Fruit fly (Drosophila melanogaster) whole organism, embryonic: ENCODE measurements around the gene CG10802.

Experiments
- Atf6 ChIP-seq: fragments of 200-800 bp; sonication (Bioruptor generic); IDR thresholded peaks from 2 replicates; pipeline ENCODE4 v1.3.6; 2022; ENCODE audit warnings: missing biosample characterization, missing genetic modification characterization
- CG1024 ChIP-seq: fragments of 200-800 bp; sonication (Bioruptor generic); IDR thresholded peaks from 2 replicates; pipeline ENCODE4 v1.3.6; 2022; ENCODE audit warnings: missing biosample characterization, missing genetic modification characterization
- CG10431 ChIP-seq: fragments of 200-800 bp; sonication (Bioruptor generic); optimal IDR thresholded peaks from 3 replicates; lab custom pipeline; 2018; ENCODE audit warnings: missing biosample characterization, mild to moderate bottlenecking, missing genetic modification characterization
- CG10654 ChIP-seq: fragments of 200-800 bp; sonication (Bioruptor generic); optimal IDR thresholded peaks from 2 replicates; lab custom pipeline; 2016; ENCODE audit warnings: missing biosample characterization, missing genetic modification characterization
- CG11398 ChIP-seq: fragments of 200-800 bp; sonication (Bioruptor generic); optimal IDR thresholded peaks from 2 replicates; lab custom pipeline; 2016; ENCODE audit warnings: missing biosample characterization, missing genetic modification characterization
- CG11695 ChIP-seq: fragments of 200-800 bp; sonication (Bioruptor generic); IDR thresholded peaks from 3 replicates; pipeline ENCODE4 v1.3.6; 2022; ENCODE audit warnings: missing biosample characterization, missing genetic modification characterization
- CG12155 ChIP-seq: fragments of 200-800 bp; sonication (Bioruptor generic); optimal IDR thresholded peaks from 3 replicates; lab custom pipeline; 2016; ENCODE audit warnings: missing biosample characterization, missing genetic modification characterization
- CG12659 ChIP-seq: fragments of 200-800 bp; sonication (Bioruptor generic); optimal IDR thresholded peaks from 3 replicates; lab custom pipeline; 2017; ENCODE audit warnings: mild to moderate bottlenecking, missing biosample characterization, missing genetic modification reagents, missing genetic modification characterization
- CG14965 ChIP-seq: fragments of 200-800 bp; sonication (Bioruptor generic); optimal IDR thresholded peaks from 2 replicates; lab custom pipeline; 2016; ENCODE audit warnings: missing biosample characterization, missing genetic modification characterization, borderline replicate concordance
- CG15601 ChIP-seq: fragments of 200-800 bp; sonication (Bioruptor generic); optimal IDR thresholded peaks from 3 replicates; lab custom pipeline; 2019; ENCODE audit warnings: missing biosample characterization, mild to moderate bottlenecking, missing genetic modification characterization, moderate library complexity
- CG16863 ChIP-seq: fragments of 200-800 bp; sonication (Bioruptor generic); optimal IDR thresholded peaks from 3 replicates; lab custom pipeline; 2016; ENCODE audit warnings: missing biosample characterization, missing genetic modification characterization
- CG17802 ChIP-seq: fragments of 200-800 bp; sonication (Bioruptor generic); optimal IDR thresholded peaks from 2 replicates; lab custom pipeline; 2018; ENCODE audit warnings: missing biosample characterization, mild to moderate bottlenecking, missing genetic modification characterization, moderate library complexity
- CG2129 ChIP-seq: fragments of 200-800 bp; sonication (Bioruptor generic); IDR thresholded peaks from 2 replicates; pipeline ENCODE4 v1.3.6; 2022; ENCODE audit warnings: missing biosample characterization, missing genetic modification characterization; ENCODE audit not compliant: partially characterized antibody
- CG2199 ChIP-seq: fragments of 200-800 bp; sonication (Bioruptor generic); IDR thresholded peaks from 3 replicates; pipeline ENCODE4 v1.3.6; 2022; ENCODE audit warnings: missing biosample characterization, missing genetic modification characterization
- CG32532 ChIP-seq: fragments of 200-800 bp; sonication (Bioruptor generic); IDR thresholded peaks from 2 replicates; pipeline ENCODE4 v1.3.6; 2022; ENCODE audit warnings: missing biosample characterization, missing genetic modification characterization
- CG3847 ChIP-seq: fragments of 200-800 bp; sonication (Bioruptor generic); IDR thresholded peaks from 2 replicates; pipeline ENCODE4 v1.3.6; 2022; ENCODE audit warnings: missing biosample characterization, missing genetic modification characterization
- CG4360 ChIP-seq: fragments of 200-800 bp; sonication (Bioruptor generic); IDR thresholded peaks from 2 replicates; pipeline ENCODE4 v1.3.6; 2022; ENCODE audit warnings: missing biosample characterization, missing genetic modification characterization
- CG43689 ChIP-seq: fragments of 200-800 bp; sonication (Bioruptor generic); IDR thresholded peaks from 2 replicates; pipeline ENCODE4 v1.3.6; 2022; ENCODE audit warnings: missing biosample characterization, missing genetic modification characterization
- CG4617 ChIP-seq: fragments of 200-800 bp; sonication (Bioruptor generic); optimal IDR thresholded peaks from 3 replicates; lab custom pipeline; 2016; ENCODE audit warnings: missing biosample characterization, missing genetic modification characterization, borderline replicate concordance
- CG6654 ChIP-seq: fragments of 200-800 bp; sonication (Bioruptor generic); optimal IDR thresholded peaks from 2 replicates; lab custom pipeline; 2017; ENCODE audit warnings: missing biosample characterization, mild to moderate bottlenecking, missing genetic modification characterization
- CG8924 ChIP-seq: fragments of 200-800 bp; optimal IDR thresholded peaks from 3 replicates; lab custom pipeline; 2019; ENCODE audit warnings: missing biosample characterization, mild to moderate bottlenecking, missing genetic modification characterization, moderate library complexity
- CG9876 ChIP-seq: fragments of 200-800 bp; sonication (Bioruptor generic); optimal IDR thresholded peaks from 2 replicates; lab custom pipeline; 2016; ENCODE audit warnings: missing biosample characterization, missing genetic modification characterization
- D19A ChIP-seq: fragments of 200-800 bp; optimal IDR thresholded peaks from 3 replicates; lab custom pipeline; 2019; ENCODE audit warnings: missing biosample characterization, mild to moderate bottlenecking, missing genetic modification characterization, moderate library complexity
- Eip74EF ChIP-seq, 2 experiments: fragments of 200-800 bp in 1 of 2; fragments of >200 bp in 1 of 2; sonication (Bioruptor generic) in 1 of 2; optimal IDR thresholded peaks; 2 replicates each; lab custom pipeline; 2017 to 2019; ENCODE audit warnings: missing biosample characterization in 2 of 2, missing genetic modification characterization in 2 of 2, mild to moderate bottlenecking in 1 of 2, moderate library complexity in 1 of 2
- Elba2 ChIP-seq: fragments of 200-800 bp; sonication (Bioruptor generic); optimal IDR thresholded peaks from 3 replicates; lab custom pipeline; 2016; ENCODE audit warnings: missing biosample characterization, missing genetic modification characterization
- Hey ChIP-seq: fragments of 200-800 bp; sonication (Bioruptor generic); optimal IDR thresholded peaks from 3 replicates; lab custom pipeline; 2018; ENCODE audit warnings: missing biosample characterization, mild to moderate bottlenecking, missing genetic modification characterization
- Hmr ChIP-seq: fragments of 200-800 bp; sonication (Bioruptor generic); optimal IDR thresholded peaks from 3 replicates; lab custom pipeline; 2017; ENCODE audit warnings: mild to moderate bottlenecking, missing biosample characterization, missing genetic modification reagents, missing genetic modification characterization
- Med ChIP-seq: fragments of 200-800 bp; sonication (Bioruptor generic); peaks from one replicate; lab custom pipeline; 2016; ENCODE audit warnings: missing biosample characterization, missing genetic modification characterization, mild to moderate bottlenecking, inconsistent platforms, moderate library complexity
- Scr ChIP-seq: fragments of 200-800 bp; sonication (Bioruptor generic); IDR thresholded peaks from 2 replicates; pipeline ENCODE4 v1.3.6; 2022; ENCODE audit warnings: missing biosample characterization, missing genetic modification characterization; ENCODE audit not compliant: partially characterized antibody
- Usf ChIP-seq: fragments of 200-800 bp; sonication (Bioruptor generic); optimal IDR thresholded peaks from 2 replicates; lab custom pipeline; 2017; ENCODE audit warnings: missing genotype, missing biosample characterization, missing genetic modification characterization
- cad ChIP-seq: fragments of >200 bp; optimal IDR thresholded peaks from 2 replicates; lab custom pipeline; 2017; ENCODE audit warnings: missing biosample characterization, missing genetic modification characterization
- crol ChIP-seq: fragments of 200-800 bp; sonication (Bioruptor generic); IDR thresholded peaks from 2 replicates; pipeline ENCODE4 v1.3.6; 2022; ENCODE audit warnings: missing biosample characterization, missing genetic modification characterization
- crp ChIP-seq, 2 experiments: fragments of 200-800 bp; sonication (Bioruptor generic); optimal IDR thresholded peaks; 2 replicates in 1 of 2; 3 replicates in 1 of 2; lab custom pipeline; 2017; ENCODE audit warnings: missing biosample characterization in 2 of 2, missing genetic modification characterization in 2 of 2, mild to moderate bottlenecking in 1 of 2, moderate library complexity in 1 of 2
- dan ChIP-seq: fragments of 200-800 bp; sonication (Bioruptor generic); IDR thresholded peaks from 2 replicates; pipeline ENCODE4 v1.3.6; 2022; ENCODE audit warnings: missing biosample characterization, missing genetic modification characterization
- danr ChIP-seq: fragments of 200-800 bp; sonication (Bioruptor generic); IDR thresholded peaks from 2 replicates; pipeline ENCODE4 v1.3.6; 2022; ENCODE audit warnings: missing biosample characterization, missing genetic modification characterization
- fd96Cb ChIP-seq: fragments of 200-800 bp; sonication (Bioruptor generic); optimal IDR thresholded peaks from 2 replicates; lab custom pipeline; 2018; ENCODE audit warnings: missing biosample characterization, mild to moderate bottlenecking, missing genetic modification characterization, moderate library complexity
- fru ChIP-seq: fragments of >200 bp; optimal IDR thresholded peaks from 2 replicates; lab custom pipeline; 2017
- gfzf ChIP-seq: fragments of 200-800 bp; sonication (Bioruptor generic); optimal IDR thresholded peaks from 2 replicates; lab custom pipeline; 2016; ENCODE audit warnings: missing biosample characterization, mild to moderate bottlenecking, missing genetic modification characterization, moderate library complexity
- maf-S ChIP-seq: fragments of 200-800 bp; sonication (Bioruptor generic); optimal IDR thresholded peaks from 2 replicates; lab custom pipeline; 2016; ENCODE audit warnings: missing biosample characterization, missing genetic modification characterization
- p53 ChIP-seq: fragments of 200-800 bp; sonication (Bioruptor generic); optimal IDR thresholded peaks from 2 replicates; lab custom pipeline; 2016; ENCODE audit warnings: missing biosample characterization, missing genetic modification characterization
- pb ChIP-seq: fragments of 200-800 bp; sonication (Bioruptor generic); optimal IDR thresholded peaks from 3 replicates; lab custom pipeline; 2016; ENCODE audit warnings: missing biosample characterization, missing genetic modification characterization
- pfk ChIP-seq: fragments of 200-800 bp; sonication (Bioruptor generic); optimal IDR thresholded peaks from 2 replicates; lab custom pipeline; 2018; ENCODE audit warnings: missing biosample characterization, mild to moderate bottlenecking, missing genetic modification characterization, moderate library complexity
- salm ChIP-seq: fragments of 200-800 bp; sonication (Bioruptor generic); optimal IDR thresholded peaks from 2 replicates; lab custom pipeline; 2018; ENCODE audit warnings: missing biosample characterization, mild to moderate bottlenecking, missing genetic modification characterization
- sc ChIP-seq, 3 experiments: fragments of >200 bp in 2 of 3; fragments of 200-800 bp in 1 of 3; sonication (Bioruptor generic) in 1 of 3; optimal IDR thresholded peaks; 2 replicates in 2 of 3; 3 replicates in 1 of 3; lab custom pipeline; 2017; ENCODE audit warnings: mild to moderate bottlenecking in 1 of 3, missing biosample characterization in 1 of 3, missing genetic modification characterization in 1 of 3, missing genetic modification reagents in 1 of 3
- sug ChIP-seq: fragments of 200-800 bp; optimal IDR thresholded peaks from 2 replicates; lab custom pipeline; 2019; ENCODE audit warnings: missing biosample characterization, mild to moderate bottlenecking, missing genetic modification characterization, moderate library complexity
- tio ChIP-seq: fragments of 200-800 bp; sonication (Bioruptor generic); optimal IDR thresholded peaks from 2 replicates; lab custom pipeline; 2017; ENCODE audit warnings: missing biosample characterization, missing genetic modification characterization, inconsistent platforms
- usp ChIP-seq: fragments of >200 bp; optimal IDR thresholded peaks from 2 replicates; lab custom pipeline; 2017; ENCODE audit warnings: missing biosample characterization, missing genetic modification characterization
- zfh1 ChIP-seq: fragments of 200-800 bp; sonication (Bioruptor generic); IDR thresholded peaks from 3 replicates; pipeline ENCODE4 v1.3.6; 2022; ENCODE audit warnings: missing biosample characterization, missing genetic modification characterization

Gene CG10802

DNA sequence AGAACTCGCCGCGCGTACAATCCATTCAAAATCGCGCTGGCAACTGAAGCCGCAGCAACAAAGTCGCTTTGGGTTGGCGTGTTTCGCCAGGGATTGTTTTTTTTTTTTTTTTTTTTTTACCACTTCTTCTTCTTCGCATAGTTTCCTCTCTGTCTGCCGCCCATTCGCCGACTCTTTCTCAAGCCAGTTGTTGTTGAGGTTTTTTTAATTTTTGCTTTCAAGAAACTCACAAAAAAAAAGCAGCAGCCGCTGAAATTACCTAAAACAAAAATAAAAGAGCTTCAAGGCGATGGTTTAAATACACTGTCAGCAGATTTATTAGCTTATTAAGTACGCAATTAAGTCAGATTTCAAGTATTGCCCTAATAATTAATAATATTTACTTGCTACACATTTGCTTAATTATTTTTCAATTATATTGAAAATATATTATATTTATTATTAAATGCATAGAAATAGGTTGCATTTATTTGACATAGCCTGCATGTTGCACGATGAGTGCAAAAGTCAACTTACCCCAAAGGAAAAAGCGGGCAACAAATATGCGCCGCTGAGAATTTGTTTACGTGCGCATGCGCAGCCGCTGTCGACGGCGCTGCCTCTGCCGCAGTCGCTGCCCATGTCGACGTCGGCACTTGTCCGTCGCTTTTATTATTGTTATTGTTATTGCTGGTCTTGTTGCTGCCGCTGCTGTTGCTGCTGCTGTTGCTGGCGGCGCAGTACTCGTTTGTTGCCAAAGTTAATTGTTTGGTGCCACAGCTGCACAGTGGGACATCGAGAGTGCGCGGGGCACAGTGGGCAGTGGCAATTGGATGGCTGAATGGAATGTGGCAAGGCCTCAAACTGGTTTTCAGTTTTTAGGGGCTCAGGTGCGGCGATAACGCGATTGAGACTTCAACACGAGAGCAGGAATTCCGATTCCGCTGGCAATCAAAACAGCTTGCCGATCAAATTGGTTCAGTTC, 8.0 kb upstream of the CG10802 start, which contains the start of gene CG12206 (continued):
- TF ChIP-seq Scr (GFP tag; lab: Robert Waterston, UW) (no peak), CG12659 (GFP tag; lab: Kevin White, UChicago) (peak; percentile 41), CG14965 (GFP tag; lab: Kevin White, UChicago) (no peak), sc (optimal IDR thresholded peaks at IDR 0.05; lab: Kevin White, UChicago) (no peak), sc (GFP tag; optimal IDR thresholded peaks at IDR 0.05; lab: Kevin White, UChicago) (peak; percentile 46), CG32532 (GFP tag; lab: Robert Waterston, UW) (peak; percentile 74; the same call in 1 of the 2 replicates), CG8924 (tag; lab: Kevin White, UChicago) (peak; percentile 61), CG15601 (tag; lab: Kevin White, UChicago) (peak; percentile 23), fd96Cb (tag; lab: Kevin White, UChicago) (peak; percentile 56), CG4617 (no peak), CG2199 (GFP tag; lab: Robert Waterston, UW) (no peak), CG10654 (no peak), crol (GFP tag; lab: Robert Waterston, UW) (no peak), Atf6 (GFP tag; lab: Robert Waterston, UW) (peak; percentile 64), CG4360 (GFP tag; lab: Robert Waterston, UW) (peak; percentile 34; the same call in 1 of the 2 replicates), CG10431 (GFP tag; lab: Kevin White, UChicago) (no peak), pb (GFP tag; lab: Kevin White, UChicago) (no peak), CG17802 (tag; lab: Kevin White, UChicago) (no peak), tio (peak; percentile 20), pfk (GFP tag; lab: Kevin White, UChicago) (no peak), CG1024 (GFP tag; lab: Robert Waterston, UW) (no peak), CG11398 (GFP tag; lab: Kevin White, UChicago) (no peak), Med (GFP tag; lab: Kevin White, UChicago) (peak; percentile 70), danr (GFP tag; lab: Robert Waterston, UW) (no peak)

dm6 chrX:3476009-3476408, 6.8 kb upstream of the CG10802 start:
- no peak for TF ChIP-seq usp
- no peak for TF ChIP-seq fru (lab: Kevin White, UChicago)
- TF ChIP-seq D19A = peak; percentile 11
- no peak for TF ChIP-seq dan (GFP tag; lab: Robert Waterston, UW)
- TF ChIP-seq Hmr (GFP tag; lab: Kevin White, UChicago) = no peak
- TF ChIP-seq crp (GFP tag; optimal IDR thresholded peaks at IDR 0.05; lab: Kevin White, UChicago) = no peak
- TF ChIP-seq CG12155 = no peak
- no peak for TF ChIP-seq Elba2 (GFP tag; lab: Kevin White, UChicago)
- TF ChIP-seq maf-S (GFP tag; lab: Kevin White, UChicago) = peak; percentile 2
- peak; percentile 66 for TF ChIP-seq zfh1 (GFP tag; lab: Robert Waterston, UW)
- no peak for TF ChIP-seq CG6654
- no peak for TF ChIP-seq Usf (GFP tag; lab: Kevin White, UChicago)
- TF ChIP-seq CG9876 = no peak
- TF ChIP-seq CG3847 (GFP tag; lab: Robert Waterston, UW) = no peak
- TF ChIP-seq Eip74EF (GFP tag; optimal IDR thresholded peaks at IDR 0.05; lab: Kevin White, UChicago) = peak in 1 of 2 experiments; percentile 19
- no peak for TF ChIP-seq p53 (GFP tag; lab: Kevin White, UChicago)
- no peak for TF ChIP-seq gfzf (GFP tag; lab: Kevin White, UChicago)
- no peak for TF ChIP-seq CG2129
- TF ChIP-seq CG43689 (GFP tag; lab: Robert Waterston, UW) = no peak
- TF ChIP-seq sug = no peak
- TF ChIP-seq Hey (tag; lab: Kevin White, UChicago) = no peak
- TF ChIP-seq CG11695 (GFP tag; lab: Robert Waterston, UW) = peak; percentile 45; the same call in 1 of the 3 replicates
- peak; percentile 14 for TF ChIP-seq CG16863 (GFP tag; lab: Kevin White, UChicago)
- TF ChIP-seq salm = no peak
- no peak for TF ChIP-seq cad (GFP tag; lab: Kevin White, UChicago)
